Worm (Caenorhabditis elegans) whole organism, L4/young adult: ENCODE measurements around the gene C18E9.8.

Experiments
- W03F9.2 ChIP-seq: fragments of 150-350 bp; optimal IDR thresholded peaks from 2 replicates; lab custom pipeline; 2014; ENCODE audit warnings: missing biosample characterization, missing genetic modification characterization
- dao-5 ChIP-seq: sonication (generic microtip); optimal IDR thresholded peaks from 2 replicates; lab custom pipeline; 2016; ENCODE audit warnings: missing genotype, missing genetic modification characterization, moderate library complexity, missing compliant biosample characterization

DNA sequence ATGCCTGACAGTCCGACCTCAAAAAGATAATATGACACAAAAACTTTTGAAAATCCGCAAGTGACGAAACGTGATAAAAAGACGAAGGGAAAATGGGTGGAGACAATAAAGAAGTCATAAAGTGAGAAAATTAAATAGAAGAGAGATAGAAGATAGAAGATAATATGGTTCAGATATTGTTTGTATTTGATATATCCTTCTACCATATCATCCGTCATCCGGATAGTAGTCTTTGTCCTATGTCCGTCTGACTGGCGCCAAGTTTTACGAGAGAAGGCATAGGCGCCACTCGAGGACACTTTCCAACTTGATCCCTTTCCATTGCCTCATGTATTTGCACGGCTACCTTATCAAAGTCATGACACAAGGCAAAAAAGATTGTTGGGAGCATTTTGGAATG lies 44.0 kb upstream of the C18E9.8 start:
- no peak for TF ChIP-seq dao-5
- TF ChIP-seq W03F9.2 (tag; lab: Kevin White, UChicago), result no peak
